Fruit fly (Drosophila melanogaster): ENCODE data around the gene CG7810.

dm6 chr2L:8307817-8308551 lies 3.0 kb downstream of the CG7810 start, which contains the start of the genes Ostgamma and Mettl14:
- TF ChIP-seq Sin3A (optimal IDR thresholded peaks at IDR 0.05): no peak
- no peak for TF ChIP-seq h (optimal IDR thresholded peaks at IDR 0.05)
- TF ChIP-seq ttk (optimal IDR thresholded peaks at IDR 0.05): no peak
- TF ChIP-seq psq (optimal IDR thresholded peaks at IDR 0.05): no peak
- no peak for TF ChIP-seq insv (optimal IDR thresholded peaks at IDR 0.05)
- no peak for TF ChIP-seq Myc (optimal IDR thresholded peaks at IDR 0.05)

All from Kc167 (cell line).